Fruit fly (Drosophila melanogaster) whole organism, embryonic: ENCODE measurements around the gene CG9270.
A peak's percentile ranks its signal among the peaks of the same experiment; 100 is the strongest.

Experiments used
- BEAF-32 ChIP-seq: fragments of 200-800 bp; sonication (Bioruptor generic); optimal IDR thresholded peaks from 3 replicates; lab custom pipeline; 2017; ENCODE audit warnings: missing biosample characterization, missing genetic modification characterization, mild to moderate bottlenecking, moderate library complexity, missing genetic modification reagents
- CG10147 ChIP-seq: fragments of 200-800 bp; sonication (Bioruptor generic); optimal IDR thresholded peaks from 2 replicates; lab custom pipeline; 2019; ENCODE audit warnings: missing biosample characterization, mild to moderate bottlenecking, missing genetic modification characterization, moderate library complexity
- CG10267 ChIP-seq: fragments of 200-800 bp; sonication (Bioruptor generic); optimal IDR thresholded peaks from 2 replicates; lab custom pipeline; 2018; ENCODE audit warnings: missing biosample characterization, mild to moderate bottlenecking, missing genetic modification characterization, moderate library complexity
- CG11456 ChIP-seq: fragments of 200-800 bp; sonication (Bioruptor generic); IDR thresholded peaks from 3 replicates; pipeline ENCODE4 v1.3.6; 2022; ENCODE audit warnings: missing biosample characterization, missing genetic modification characterization
- CG13296 ChIP-seq: fragments of 200-800 bp; sonication (Bioruptor generic); optimal IDR thresholded peaks from 3 replicates; lab custom pipeline; 2018; ENCODE audit warnings: missing biosample characterization, mild to moderate bottlenecking, missing genetic modification characterization
- CG13775 ChIP-seq: fragments of 200-800 bp; sonication (Bioruptor generic); optimal IDR thresholded peaks from 3 replicates; lab custom pipeline; 2017; ENCODE audit warnings: missing biosample characterization, mild to moderate bottlenecking, missing genetic modification characterization
- CG14050 ChIP-seq: fragments of 200-800 bp; sonication (Bioruptor generic); IDR thresholded peaks from 3 replicates; pipeline ENCODE4 v1.3.6; 2022; ENCODE audit warnings: missing biosample characterization, missing genetic modification characterization
- CG14441 ChIP-seq: fragments of 200-800 bp; sonication (Bioruptor generic); IDR thresholded peaks from 2 replicates; pipeline ENCODE4 v1.3.6; 2022; ENCODE audit warnings: missing biosample characterization, missing genetic modification characterization
- CG14710 ChIP-seq: fragments of 200-800 bp; sonication (Bioruptor generic); optimal IDR thresholded peaks from 3 replicates; lab custom pipeline; 2019; ENCODE audit warnings: missing biosample characterization, mild to moderate bottlenecking, missing genetic modification characterization, moderate library complexity
- CG16813 ChIP-seq: fragments of 200-800 bp; sonication (Bioruptor generic); IDR thresholded peaks from 3 replicates; pipeline ENCODE4 v1.3.6; 2022; ENCODE audit warnings: missing biosample characterization, missing genetic modification characterization; ENCODE audit not compliant: partially characterized antibody
- CG17186 ChIP-seq: fragments of 200-800 bp; sonication (Bioruptor generic); optimal IDR thresholded peaks from 3 replicates; lab custom pipeline; 2017; ENCODE audit warnings: missing biosample characterization, missing genetic modification reagents, missing genetic modification characterization
- CG17385 ChIP-seq: fragments of 200-800 bp; sonication (Bioruptor generic); optimal IDR thresholded peaks from 3 replicates; lab custom pipeline; 2018; ENCODE audit warnings: missing biosample characterization, mild to moderate bottlenecking, missing genetic modification characterization
- CG31365 ChIP-seq: fragments of 200-800 bp; sonication (Bioruptor generic); optimal IDR thresholded peaks from 2 replicates; lab custom pipeline; 2018; ENCODE audit warnings: missing biosample characterization, mild to moderate bottlenecking, missing genetic modification characterization
- CG3163 ChIP-seq: fragments of 200-800 bp; sonication (Bioruptor generic); optimal IDR thresholded peaks from 3 replicates; lab custom pipeline; 2016; ENCODE audit warnings: missing biosample characterization, missing genetic modification characterization
- CG5245 ChIP-seq: fragments of 200-800 bp; sonication (Bioruptor generic); optimal IDR thresholded peaks from 3 replicates; lab custom pipeline; 2016; ENCODE audit warnings: missing biosample characterization, missing genetic modification characterization
- CG7928 ChIP-seq: fragments of 200-800 bp; sonication (Bioruptor generic); optimal IDR thresholded peaks from 2 replicates; lab custom pipeline; 2017; ENCODE audit warnings: missing biosample characterization, mild to moderate bottlenecking, missing genetic modification characterization
- CG8281 ChIP-seq: fragments of 200-800 bp; sonication (Bioruptor generic); optimal IDR thresholded peaks from 2 replicates; lab custom pipeline; 2018; ENCODE audit warnings: missing biosample characterization, mild to moderate bottlenecking, missing genetic modification characterization, moderate library complexity
- CG9797 ChIP-seq: fragments of 200-800 bp; sonication (Bioruptor generic); optimal IDR thresholded peaks from 3 replicates; lab custom pipeline; 2018; ENCODE audit warnings: missing biosample characterization, mild to moderate bottlenecking, missing genetic modification characterization
- CTCF ChIP-seq: fragments of 200-800 bp; sonication (Bioruptor generic); optimal IDR thresholded peaks from 2 replicates; lab custom pipeline; 2017; ENCODE audit warnings: missing biosample characterization, mild to moderate bottlenecking, missing genetic modification characterization, moderate library complexity
- Camta ChIP-seq: fragments of 200-800 bp; sonication (Bioruptor generic); optimal IDR thresholded peaks from 2 replicates; lab custom pipeline; 2016; ENCODE audit warnings: missing biosample characterization, missing genetic modification characterization
- Dip3 ChIP-seq: fragments of 200-800 bp; sonication (Bioruptor generic); optimal IDR thresholded peaks from 3 replicates; lab custom pipeline; 2016; ENCODE audit warnings: missing biosample characterization, missing genetic modification characterization
- Doc2 ChIP-seq: fragments of 200-800 bp; sonication (Bioruptor generic); IDR thresholded peaks from 2 replicates; pipeline ENCODE4 v1.3.6; 2022; ENCODE audit warnings: missing biosample characterization, missing genetic modification characterization
- Dp ChIP-seq: fragments of 200-800 bp; sonication (Bioruptor generic); optimal IDR thresholded peaks from 2 replicates; lab custom pipeline; 2018; ENCODE audit warnings: missing biosample characterization, mild to moderate bottlenecking, missing genetic modification characterization, moderate library complexity
- E2f2 ChIP-seq: fragments of 200-800 bp; sonication (Bioruptor generic); IDR thresholded peaks from 2 replicates; pipeline ENCODE4 v1.3.6; 2022; ENCODE audit warnings: missing biosample characterization, missing genetic modification characterization
- Hr78 ChIP-seq, 2 experiments: fragments of 200-800 bp in 1 of 2; fragments of >200 bp in 1 of 2; sonication (Bioruptor generic) in 1 of 2; optimal IDR thresholded peaks; 2 replicates each; lab custom pipeline; 2017 to 2019; ENCODE audit warnings: missing biosample characterization in 2 of 2, missing genetic modification characterization in 2 of 2, mild to moderate bottlenecking in 1 of 2, moderate library complexity in 1 of 2
- Lhr ChIP-seq: fragments of 200-800 bp; sonication (Bioruptor generic); optimal IDR thresholded peaks from 3 replicates; lab custom pipeline; 2017; ENCODE audit warnings: mild to moderate bottlenecking, missing biosample characterization, missing genetic modification reagents, missing genetic modification characterization
- MBD-R2 ChIP-seq: fragments of 200-800 bp; sonication (Bioruptor generic); IDR thresholded peaks from 2 replicates; pipeline ENCODE4 v1.3.6; 2022; ENCODE audit warnings: missing biosample characterization, missing genetic modification characterization
- MESR4 ChIP-seq: fragments of 200-800 bp; sonication (Bioruptor generic); optimal IDR thresholded peaks from 2 replicates; lab custom pipeline; 2018; ENCODE audit warnings: missing biosample characterization, mild to moderate bottlenecking, missing genetic modification characterization, moderate library complexity
- Ptx1 ChIP-seq: fragments of 200-800 bp; sonication (Bioruptor generic); IDR thresholded peaks from 2 replicates; pipeline ENCODE4 v1.3.6; 2022; ENCODE audit warnings: missing biosample characterization, missing genetic modification characterization
- Side ChIP-seq: fragments of 200-800 bp; sonication (Bioruptor generic); optimal IDR thresholded peaks from 2 replicates; lab custom pipeline; 2016; ENCODE audit warnings: missing biosample characterization, missing genetic modification characterization
- Sox102F ChIP-seq: fragments of 200-800 bp; sonication (Bioruptor generic); optimal IDR thresholded peaks from 2 replicates; lab custom pipeline; 2018; ENCODE audit warnings: missing biosample characterization, mild to moderate bottlenecking, missing genetic modification characterization, moderate library complexity
- Xbp1 ChIP-seq: fragments of 200-800 bp; sonication (Bioruptor generic); optimal IDR thresholded peaks from 3 replicates; lab custom pipeline; 2016; ENCODE audit warnings: missing biosample characterization, mild to moderate bottlenecking, missing genetic modification characterization
- amos ChIP-seq: fragments of 200-800 bp; sonication (Bioruptor generic); IDR thresholded peaks from 2 replicates; pipeline ENCODE4 v1.3.6; 2022; ENCODE audit warnings: missing biosample characterization, missing genetic modification characterization; ENCODE audit not compliant: partially characterized antibody
- ase ChIP-seq: fragments of 200-800 bp; sonication (Bioruptor generic); IDR thresholded peaks from 3 replicates; pipeline ENCODE4 v1.3.6; 2022; ENCODE audit warnings: missing biosample characterization, missing genetic modification characterization
- disco-r ChIP-seq: fragments of 200-800 bp; sonication (Bioruptor generic); optimal IDR thresholded peaks from 2 replicates; lab custom pipeline; 2016; ENCODE audit warnings: missing biosample characterization, missing genetic modification characterization
- gfzf ChIP-seq: fragments of 200-800 bp; sonication (Bioruptor generic); optimal IDR thresholded peaks from 2 replicates; lab custom pipeline; 2016; ENCODE audit warnings: missing biosample characterization, mild to moderate bottlenecking, missing genetic modification characterization, moderate library complexity
- gt ChIP-seq: fragments of 200-800 bp; sonication (Bioruptor generic); IDR thresholded peaks from 2 replicates; pipeline ENCODE4 v1.3.6; 2022; ENCODE audit warnings: missing biosample characterization, missing genetic modification characterization
- inv ChIP-seq: fragments of 200-800 bp; sonication (Bioruptor generic); IDR thresholded peaks from 2 replicates; pipeline ENCODE4 v1.3.6; 2022; ENCODE audit warnings: missing biosample characterization, missing genetic modification characterization; ENCODE audit not compliant: partially characterized antibody
- lmd ChIP-seq: fragments of 200-800 bp; sonication (Bioruptor generic); IDR thresholded peaks from 2 replicates; pipeline ENCODE4 v1.3.6; 2022; ENCODE audit warnings: missing biosample characterization, missing genetic modification characterization
- phol ChIP-seq: fragments of 200-800 bp; sonication (Bioruptor generic); optimal IDR thresholded peaks from 3 replicates; lab custom pipeline; 2018; ENCODE audit warnings: missing biosample characterization, mild to moderate bottlenecking, missing genetic modification characterization, moderate library complexity
- pita ChIP-seq: fragments of 200-800 bp; sonication (Bioruptor generic); optimal IDR thresholded peaks from 2 replicates; lab custom pipeline; 2017; ENCODE audit warnings: missing biosample characterization, mild to moderate bottlenecking, missing genetic modification characterization
- pzg ChIP-seq: fragments of 200-800 bp; sonication (Bioruptor generic); optimal IDR thresholded peaks from 3 replicates; lab custom pipeline; 2018; ENCODE audit warnings: missing biosample characterization, mild to moderate bottlenecking, missing genetic modification characterization, moderate library complexity
- sim ChIP-seq: fragments of 200-800 bp; sonication (Bioruptor generic); IDR thresholded peaks from 2 replicates; pipeline ENCODE4 v1.3.6; 2022; ENCODE audit warnings: missing biosample characterization, missing genetic modification characterization
- so ChIP-seq: fragments of 200-800 bp; sonication (Bioruptor generic); IDR thresholded peaks from 3 replicates; pipeline ENCODE4 v1.3.6; 2022; ENCODE audit warnings: missing biosample characterization, missing genetic modification characterization
- stwl ChIP-seq: fragments of 200-800 bp; sonication (Bioruptor generic); optimal IDR thresholded peaks from 3 replicates; lab custom pipeline; 2018; ENCODE audit warnings: missing biosample characterization, mild to moderate bottlenecking, missing genetic modification characterization, moderate library complexity
- tna ChIP-seq: fragments of 200-800 bp; sonication (Bioruptor generic); IDR thresholded peaks from 2 replicates; pipeline ENCODE4 v1.3.6; 2022; ENCODE audit warnings: missing biosample characterization, missing genetic modification characterization; ENCODE audit not compliant: partially characterized antibody
- trem ChIP-seq: fragments of 200-800 bp; optimal IDR thresholded peaks from 3 replicates; lab custom pipeline; 2019; ENCODE audit warnings: missing biosample characterization, mild to moderate bottlenecking, missing genetic modification characterization, moderate library complexity
- wek ChIP-seq: fragments of 200-800 bp; sonication (Bioruptor generic); optimal IDR thresholded peaks from 3 replicates; lab custom pipeline; 2018; ENCODE audit warnings: missing biosample characterization, mild to moderate bottlenecking, missing genetic modification characterization, moderate library complexity

Gene CG9270

DNA sequence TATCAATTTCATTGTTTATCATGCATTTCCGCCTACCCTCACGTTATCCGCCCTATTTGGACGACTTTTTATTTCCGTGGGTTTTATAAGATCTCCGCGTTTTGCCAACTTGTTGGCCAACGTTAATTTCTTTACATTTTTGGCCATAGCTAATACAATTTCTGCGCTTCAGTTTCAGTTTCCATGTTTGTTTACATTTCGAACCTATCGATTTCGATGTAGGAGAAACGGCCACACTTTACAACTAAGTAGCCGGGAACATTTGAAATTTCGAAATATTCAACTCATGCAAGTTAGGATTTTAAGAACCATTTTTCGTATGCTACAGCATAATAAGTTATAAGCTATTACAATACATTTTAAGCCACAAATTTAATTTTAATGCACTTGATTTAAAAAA lies 6.3 kb downstream of the CG9270 start, which contains the start of gene Nthl1 (continued):
- TF ChIP-seq E2f2 (GFP tag; lab: Robert Waterston, UW) (peak; percentile 95), tna (GFP tag; lab: Robert Waterston, UW) (no peak), ase (GFP tag; lab: Robert Waterston, UW) (no peak), CG14710 (tag; lab: Kevin White, UChicago) (peak; percentile 14), disco-r (GFP tag; lab: Kevin White, UChicago) (no peak), Sox102F (GFP tag; lab: Kevin White, UChicago) (no peak), pzg (GFP tag; lab: Kevin White, UChicago) (peak; percentile 51), Lhr (GFP tag; lab: Kevin White, UChicago) (peak; percentile 9), CG10147 (no peak), CG17186 (GFP tag; lab: Kevin White, UChicago) (peak; percentile 33), BEAF-32 (peak; percentile 51), CG9797 (peak; percentile 55), pita (peak; percentile 25), MBD-R2 (0 out of 2 replicates have a peak, but pooled peaks have one; percentile 27), Doc2 (GFP tag; lab: Robert Waterston, UW) (no peak), CG8281 (peak; percentile 91), Camta (no peak), inv (GFP tag; lab: Robert Waterston, UW) (no peak), gt (GFP tag; lab: Robert Waterston, UW) (no peak), Ptx1 (GFP tag; lab: Robert Waterston, UW) (no peak), CG17385 (GFP tag; lab: Kevin White, UChicago) (no peak), CG16813 (0 out of 3 replicates have a peak, but pooled peaks have one; percentile 29), Hr78 (GFP tag; optimal IDR thresholded peaks at IDR 0.05; lab: Kevin White, UChicago) (no peak), sim (GFP tag; lab: Robert Waterston, UW) (no peak), CG14050 (GFP tag; lab: Robert Waterston, UW) (no peak), Xbp1 (no peak), CG11456 (no peak), CG3163 (GFP tag; lab: Kevin White, UChicago) (no peak), gfzf (peak; percentile 68), Dip3 (GFP tag; lab: Kevin White, UChicago) (no peak), so (GFP tag; lab: Robert Waterston, UW) (no peak), CG7928 (no peak), CG14441 (GFP tag; lab: Robert Waterston, UW) (no peak), CG13296 (GFP tag; lab: Kevin White, UChicago) (no peak), amos (GFP tag; lab: Robert Waterston, UW) (peak; percentile 43), wek (GFP tag; lab: Kevin White, UChicago) (no peak)

DNA sequence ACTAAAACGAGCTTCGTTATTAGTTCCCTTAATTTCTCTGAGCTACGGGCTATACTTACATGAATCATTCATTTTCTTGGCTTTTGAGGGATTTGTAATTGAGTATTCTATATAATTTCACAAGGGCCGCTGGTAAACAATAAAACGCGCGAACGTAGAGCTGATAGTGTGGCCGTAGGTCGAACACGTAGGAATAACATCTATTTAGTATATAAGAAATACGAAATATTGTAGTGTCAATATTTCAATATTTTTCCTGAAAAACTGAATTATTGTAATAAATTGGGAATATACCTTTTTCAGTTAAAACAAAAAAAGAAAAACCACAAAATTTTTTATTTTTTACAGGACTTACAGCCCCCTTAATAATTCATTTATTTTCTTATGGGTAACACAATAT lies 7.9 kb downstream of the CG9270 start, which contains the start of gene RPA2:
TSS of gene RPA2 (minus strand) at position 173 of the 400 bp plus-strand sequence.
- TF ChIP-seq CG5245 (GFP tag; lab: Kevin White, UChicago) (no peak), CG13775 (no peak), BEAF-32 (peak; percentile 1), phol (tag; lab: Kevin White, UChicago) (peak; percentile 10), MBD-R2 (peak; percentile 40; the same call in 1 of the 2 replicates), MESR4 (GFP tag; lab: Kevin White, UChicago) (peak; percentile 29), pzg (GFP tag; lab: Kevin White, UChicago) (peak; percentile 40), CTCF (peak; percentile 34), Dp (peak; percentile 73), CG8281 (peak; percentile 99), CG10267 (tag; lab: Kevin White, UChicago) (peak; percentile 6), CG9797 (peak; percentile 72), lmd (no peak), CG14710 (tag; lab: Kevin White, UChicago) (peak; percentile 1), stwl (tag; lab: Kevin White, UChicago) (peak; percentile 52), Side (GFP tag; lab: Kevin White, UChicago) (no peak), gfzf (peak; percentile 71), trem (tag; lab: Kevin White, UChicago) (peak; percentile 48), E2f2 (GFP tag; lab: Robert Waterston, UW) (peak; percentile 81), CG31365 (tag; lab: Kevin White, UChicago) (no peak)
